Worm (Caenorhabditis elegans) whole organism, young adult: ENCODE data around the gene T10H4.4.

Source experiments
- B0035.1 ChIP-seq: sonication (generic microtip); optimal IDR thresholded peaks from 2 replicates; lab custom pipeline; 2016; ENCODE audit warnings: missing genetic modification characterization, mild to moderate bottlenecking, missing compliant biosample characterization, missing genotype, missing genetic modification reagents
- B0261.1 ChIP-seq: sonication (generic microtip); optimal IDR thresholded peaks from 2 replicates; lab custom pipeline; 2016; ENCODE audit warnings: mild to moderate bottlenecking, missing genetic modification characterization, moderate library complexity, missing compliant biosample characterization
- C17E4.6 ChIP-seq: fragments of 200-800 bp; sonication (Bioruptor generic); IDR thresholded peaks from 2 replicates; pipeline ENCODE4 v1.3.6; 2022; ENCODE audit warnings: missing genetic modification reagents, missing genetic modification characterization, missing compliant biosample characterization
- F23B12.7 ChIP-seq: sonication (generic microtip); optimal IDR thresholded peaks from 2 replicates; lab custom pipeline; 2017; ENCODE audit warnings: missing genetic modification characterization, mild to moderate bottlenecking, missing compliant biosample characterization, antibody characterized with exemption, moderate library complexity; ENCODE audit not compliant: insufficient read depth
- F39B2.1 ChIP-seq: fragments of 200-800 bp; sonication (Bioruptor generic); IDR thresholded peaks from 2 replicates; pipeline ENCODE4 v1.3.6; 2022; ENCODE audit warnings: missing genetic modification reagents, missing genetic modification characterization, missing compliant biosample characterization
- F49E8.2 ChIP-seq: sonication (generic microtip); optimal IDR thresholded peaks from 3 replicates; lab custom pipeline; 2017; ENCODE audit warnings: missing genetic modification characterization, mild to moderate bottlenecking, missing compliant biosample characterization, antibody characterized with exemption, moderate library complexity; ENCODE audit not compliant: insufficient read depth
- F55B11.4 ChIP-seq: sonication (generic microtip); optimal IDR thresholded peaks from 2 replicates; lab custom pipeline; 2016; ENCODE audit warnings: missing compliant biosample characterization, missing genetic modification characterization, borderline replicate concordance; ENCODE audit not compliant: insufficient read depth
- F57A8.1 ChIP-seq: fragments of 200-800 bp; sonication (Bioruptor generic); optimal IDR thresholded peaks from 2 replicates; lab custom pipeline; 2018; ENCODE audit warnings: mild to moderate bottlenecking, missing genetic modification characterization, moderate library complexity, missing compliant biosample characterization
- T26A5.8 ChIP-seq: sonication (generic microtip); optimal IDR thresholded peaks from 2 replicates; lab custom pipeline; 2016; ENCODE audit warnings: missing genetic modification characterization, missing compliant biosample characterization
- Y53G8AR.9 ChIP-seq: fragments of 200-800 bp; sonication (Bioruptor generic); conservative IDR thresholded peaks from 2 replicates; pipeline ENCODE4 v1.3.6; 2022; ENCODE audit warnings: missing genetic modification reagents, missing genetic modification characterization, missing compliant biosample characterization
- Y95B8A.8 ChIP-seq: fragments of 200-800 bp; sonication (Bioruptor generic); IDR thresholded peaks from 2 replicates; pipeline ENCODE4 v1.3.6; 2022; ENCODE audit warnings: missing genetic modification reagents, missing genetic modification characterization, missing compliant biosample characterization
- akir-1 ChIP-seq: fragments of 200-800 bp; sonication (Bioruptor generic); optimal IDR thresholded peaks from 2 replicates; lab custom pipeline; 2018; ENCODE audit warnings: mild to moderate bottlenecking, missing genetic modification characterization, moderate library complexity, missing compliant biosample characterization
- athp-1 ChIP-seq: sonication (generic microtip); optimal IDR thresholded peaks from 2 replicates; lab custom pipeline; 2017; ENCODE audit warnings: mild to moderate bottlenecking, missing genetic modification characterization, missing compliant biosample characterization
- attf-6 ChIP-seq: fragments of 200-800 bp; sonication (Bioruptor generic); IDR thresholded peaks from 2 replicates; pipeline ENCODE4 v1.3.6; 2022; ENCODE audit warnings: missing genetic modification reagents, missing genetic modification characterization, missing compliant biosample characterization
- ceh-40 ChIP-seq: fragments of 200-800 bp; sonication (Bioruptor generic); IDR thresholded peaks from 2 replicates; pipeline ENCODE4 v1.3.6; 2022; ENCODE audit warnings: missing genetic modification characterization, missing compliant biosample characterization
- chd-7 ChIP-seq: sonication (generic microtip); optimal IDR thresholded peaks from 2 replicates; lab custom pipeline; 2016; ENCODE audit warnings: mild to moderate bottlenecking, missing genetic modification characterization, moderate library complexity, missing compliant biosample characterization
- dpff-1 ChIP-seq: sonication (generic microtip); optimal IDR thresholded peaks from 2 replicates; lab custom pipeline; 2017; ENCODE audit warnings: mild to moderate bottlenecking, missing genetic modification characterization, missing compliant biosample characterization
- ets-4 ChIP-seq: fragments of 200-800 bp; sonication (Bioruptor generic); optimal IDR thresholded peaks from 2 replicates; lab custom pipeline; 2018; ENCODE audit warnings: mild to moderate bottlenecking, missing genetic modification characterization, missing compliant biosample characterization
- fkh-3 ChIP-seq: sonication (generic microtip); optimal IDR thresholded peaks from 2 replicates; lab custom pipeline; 2016; ENCODE audit warnings: mild to moderate bottlenecking, missing genetic modification characterization, missing compliant biosample characterization
- let-526 ChIP-seq: fragments of 200-800 bp; sonication (Bioruptor generic); IDR thresholded peaks from 2 replicates; pipeline ENCODE4 v1.3.6; 2022; ENCODE audit warnings: missing genetic modification reagents, missing genetic modification characterization, missing compliant biosample characterization
- lin-35 ChIP-seq, 3 experiments: fragments of 150-350 bp in 2 of 3; sonication (generic microtip) in 1 of 3; optimal IDR thresholded peaks; 2 replicates each; lab custom pipeline; 2014 to 2018; ENCODE audit warnings: missing biosample characterization in 3 of 3, missing genetic modification characterization in 3 of 3, missing genetic modification reagents in 3 of 3
- lin-54 ChIP-seq: fragments of 200-800 bp; sonication (Bioruptor generic); optimal IDR thresholded peaks from 2 replicates; lab custom pipeline; 2018; ENCODE audit warnings: mild to moderate bottlenecking, missing genetic modification characterization, missing compliant biosample characterization
- madf-8 ChIP-seq: fragments of 200-800 bp; sonication (Bioruptor generic); conservative IDR thresholded peaks from 2 replicates; pipeline ENCODE4 v1.3.6; 2022; ENCODE audit warnings: missing genetic modification reagents, missing genetic modification characterization, missing compliant biosample characterization
- mcd-1 ChIP-seq: fragments of 200-800 bp; sonication (Bioruptor generic); IDR thresholded peaks from 2 replicates; pipeline ENCODE4 v1.3.6; 2022; ENCODE audit warnings: missing genetic modification reagents, missing genetic modification characterization, missing compliant biosample characterization
- mes-4 ChIP-seq: sonication (generic microtip); optimal IDR thresholded peaks from 2 replicates; lab custom pipeline; 2016; ENCODE audit warnings: missing genotype, missing genetic modification characterization, missing compliant biosample characterization
- mxl-1 ChIP-seq: sonication (generic microtip); optimal IDR thresholded peaks from 2 replicates; lab custom pipeline; 2016; ENCODE audit warnings: missing genetic modification characterization, missing compliant biosample characterization
- nhr-179 ChIP-seq: sonication (generic microtip); optimal IDR thresholded peaks from 2 replicates; lab custom pipeline; 2016; ENCODE audit warnings: mild to moderate bottlenecking, missing genetic modification characterization, missing compliant biosample characterization
- nhr-27 ChIP-seq: fragments of 200-800 bp; sonication (Bioruptor generic); optimal IDR thresholded peaks from 2 replicates; lab custom pipeline; 2018; ENCODE audit warnings: mild to moderate bottlenecking, missing genetic modification characterization, moderate library complexity, missing compliant biosample characterization
- rcor-1 ChIP-seq: fragments of 200-800 bp; sonication (Bioruptor generic); IDR thresholded peaks from 2 replicates; pipeline ENCODE4 v1.3.6; 2022; ENCODE audit warnings: missing genetic modification reagents, missing genetic modification characterization, missing compliant biosample characterization
- rpc-1 ChIP-seq, 2 experiments: fragments of 150-350 bp in 1 of 2; sonication (generic microtip) in 1 of 2; optimal IDR thresholded peaks; 2 replicates each; lab custom pipeline; 2014 to 2018; ENCODE audit warnings: missing biosample characterization in 1 of 2, missing genetic modification characterization in 1 of 2, missing genetic modification reagents in 1 of 2, missing genotype in 1 of 2
- sdz-38 ChIP-seq: sonication (generic microtip); optimal IDR thresholded peaks from 2 replicates; lab custom pipeline; 2016; ENCODE audit warnings: missing genotype, missing genetic modification characterization, missing compliant biosample characterization
- zfh-2 ChIP-seq: fragments of 200-800 bp; sonication (Bioruptor generic); conservative IDR thresholded peaks from 2 replicates; pipeline ENCODE4 v1.3.6; 2022; ENCODE audit warnings: missing genetic modification reagents, missing genetic modification characterization, missing compliant biosample characterization
- ztf-22 ChIP-seq: fragments of 200-800 bp; sonication (Bioruptor generic); optimal IDR thresholded peaks from 2 replicates; lab custom pipeline; 2018; ENCODE audit warnings: mild to moderate bottlenecking, missing genetic modification characterization, moderate library complexity, missing compliant biosample characterization
- ztf-3 ChIP-seq: fragments of 200-800 bp; sonication (Bioruptor generic); optimal IDR thresholded peaks from 2 replicates; lab custom pipeline; 2018; ENCODE audit warnings: mild to moderate bottlenecking, missing genetic modification characterization, missing compliant biosample characterization

The T10H4.4 gene

ce11 chrV:15230243-15230642 lies 41.9 kb downstream of the T10H4.4 start, which contains the start of gene srw-15 (continued):
- TF ChIP-seq mcd-1 (GFP tag; lab: Robert Waterston, UW), result no peak
- TF ChIP-seq, all 124 proteins: peak for 0

- TF ChIP-seq nhr-179 (tag; lab: Kevin White, UChicago) (no peak), akir-1 (GFP tag; lab: Kevin White, UChicago) (no peak), ztf-22 (GFP tag; lab: Kevin White, UChicago) (no peak), dpff-1 (no peak), ceh-40 (GFP tag; lab: Robert Waterston, UW) (no peak), sdz-38 (tag; lab: Kevin White, UChicago) (no peak), nhr-27 (tag; lab: Kevin White, UChicago) (no peak), lin-54 (GFP tag; lab: Kevin White, UChicago) (no peak), attf-6 (GFP tag; lab: Robert Waterston, UW) (no peak), athp-1 (no peak), ztf-3 (GFP tag; lab: Kevin White, UChicago) (no peak), T26A5.8 (tag; lab: Kevin White, UChicago) (no peak), Y53G8AR.9 (no peak), rcor-1 (no peak), lin-35 (GFP tag; optimal IDR thresholded peaks at IDR 0.05; lab: Kevin White, UChicago) (no peak), madf-8 (GFP tag; lab: Robert Waterston, UW) (no peak)
These were observed 46.0 kb downstream of the T10H4.4 start for ce11 chrV:15226206-15226605.

- no peak for TF ChIP-seq rpc-1 (optimal IDR thresholded peaks at IDR 0.05; lab: Kevin White, UChicago)
- TF ChIP-seq rpc-1 (tag; optimal IDR thresholded peaks at IDR 0.05; lab: Kevin White, UChicago), result no peak
- no peak for TF ChIP-seq ets-4 (GFP tag; lab: Kevin White, UChicago)
- no peak for TF ChIP-seq chd-7 (tag; lab: Kevin White, UChicago)
- no peak for TF ChIP-seq F39B2.1
- TF ChIP-seq fkh-3 (tag; lab: Kevin White, UChicago), result no peak
- no peak for TF ChIP-seq F23B12.7 (tag; lab: Kevin White, UChicago)
- no peak for TF ChIP-seq F57A8.1
- TF ChIP-seq ceh-40 (GFP tag; lab: Robert Waterston, UW), result no peak
- TF ChIP-seq athp-1, result no peak
- no peak for TF ChIP-seq mxl-1 (tag; lab: Kevin White, UChicago)
These were observed 46.5 kb downstream of the T10H4.4 start, which contains the start of gene srw-14 for ce11 chrV:15225650-15226049. srw-14 (plus strand) TSS chrV:15225950.

ce11 chrV:15223668-15224067 lies 48.5 kb downstream of the T10H4.4 start, which contains the start of gene srw-24:
srw-24 (plus strand) TSS chrV:15223968.
- TF ChIP-seq ets-4 (GFP tag; lab: Kevin White, UChicago) (no peak), F55B11.4 (tag; lab: Kevin White, UChicago) (no peak), C17E4.6 (GFP tag; lab: Robert Waterston, UW) (no peak), zfh-2 (GFP tag; lab: Robert Waterston, UW) (no peak), let-526 (GFP tag; lab: Robert Waterston, UW) (no peak), Y95B8A.8 (GFP tag; lab: Robert Waterston, UW) (no peak), F49E8.2 (no peak), mes-4 (tag; lab: Kevin White, UChicago) (no peak), B0035.1 (tag; lab: Kevin White, UChicago) (no peak), B0261.1 (tag; lab: Kevin White, UChicago) (no peak)
